Fruit fly (Drosophila melanogaster): ENCODE data around the gene Flacc.

Gene Flacc

DNA sequence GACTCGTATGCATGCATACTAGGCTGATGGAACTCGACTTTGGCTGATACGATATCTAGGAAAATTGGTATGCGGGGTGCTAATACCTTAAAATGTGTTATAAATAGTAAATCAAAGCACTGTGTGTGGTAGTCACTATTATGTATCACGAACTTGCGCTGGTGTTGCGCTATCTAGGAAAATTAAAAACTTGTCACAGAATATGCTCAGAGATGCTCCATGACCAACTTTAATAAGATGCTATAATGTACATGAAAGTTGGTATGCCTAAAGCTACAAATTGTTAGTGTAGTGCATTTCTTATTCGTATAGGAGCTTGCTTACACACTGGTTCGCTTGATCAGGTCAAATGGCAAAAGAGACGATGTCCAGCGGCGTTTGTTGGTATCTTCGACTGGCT lies 17.4 kb upstream of the Flacc start (continued):
- peak; percentile 53 for TF ChIP-seq phol (tag; optimal IDR thresholded peaks at IDR 0.05)
- no peak for TF ChIP-seq ttk (GFP tag; IDR thresholded peaks at IDR 0.05)
- no peak for TF ChIP-seq CG11398 (GFP tag; optimal IDR thresholded peaks at IDR 0.05)
- no peak for TF ChIP-seq CG14860 (GFP tag; IDR thresholded peaks at IDR 0.05; ENCODE audit: partially characterized antibody)
- no peak for TF ChIP-seq CG15269 (tag; optimal IDR thresholded peaks at IDR 0.05)
- TF ChIP-seq B-H2 (GFP tag; optimal IDR thresholded peaks at IDR 0.05), result no peak
- TF ChIP-seq CG14014 (GFP tag; IDR thresholded peaks at IDR 0.05), result no peak
- no peak for TF ChIP-seq CG34376 (GFP tag; optimal IDR thresholded peaks at IDR 0.05)
- no peak for TF ChIP-seq cato (GFP tag; optimal IDR thresholded peaks at IDR 0.05; ENCODE audit: borderline replicate concordance)
- TF ChIP-seq Ptx1 (GFP tag; IDR thresholded peaks at IDR 0.05), result 0 out of 2 replicates have a peak, but pooled peaks have one; percentile 7
- no peak for TF ChIP-seq slbo (GFP tag; IDR thresholded peaks at IDR 0.05)
- TF ChIP-seq CG8359 (GFP tag; optimal IDR thresholded peaks at IDR 0.05; ENCODE audit: borderline replicate concordance), result no peak
- TF ChIP-seq Bteb2 (GFP tag; optimal IDR thresholded peaks at IDR 0.05), result no peak
- no peak for TF ChIP-seq CG12744 (GFP tag; optimal IDR thresholded peaks at IDR 0.05)
- no peak for TF ChIP-seq bbx (GFP tag; IDR thresholded peaks at IDR 0.05; ENCODE audit: partially characterized antibody)
- TF ChIP-seq insv (GFP tag; optimal IDR thresholded peaks at IDR 0.05), result no peak
- TF ChIP-seq cad (GFP tag; optimal IDR thresholded peaks at IDR 0.05), result no peak
- TF ChIP-seq eve (GFP tag; optimal IDR thresholded peaks at IDR 0.05), result peak in 1 of 2 experiments; percentile 66
- TF ChIP-seq CG10267 (tag; optimal IDR thresholded peaks at IDR 0.05), result peak; percentile 24
- no peak for TF ChIP-seq CG9437 (GFP tag; optimal IDR thresholded peaks at IDR 0.05)
- 0 out of 3 replicates have a peak, but pooled peaks have one; percentile 12 for TF ChIP-seq dysf (GFP tag; IDR thresholded peaks at IDR 0.05)
- peak; percentile 38 for TF ChIP-seq Blimp-1 (GFP tag; optimal IDR thresholded peaks at IDR 0.05)
- peak; percentile 17 for TF ChIP-seq CG4820 (GFP tag; optimal IDR thresholded peaks at IDR 0.05)
- TF ChIP-seq Doc2 (GFP tag; IDR thresholded peaks at IDR 0.05), result no peak
- no peak for TF ChIP-seq CG6854 (GFP tag; optimal IDR thresholded peaks at IDR 0.05)
- TF ChIP-seq Stat92E (GFP tag; optimal IDR thresholded peaks at IDR 0.05), result no peak
- no peak for TF ChIP-seq wor (GFP tag; IDR thresholded peaks at IDR 0.05)
- TF ChIP-seq CG4360 (GFP tag; IDR thresholded peaks at IDR 0.05), result no peak
- no peak for TF ChIP-seq CG12071 (GFP tag; optimal IDR thresholded peaks at IDR 0.05)
- no peak for TF ChIP-seq CG11560 (tag; IDR thresholded peaks at IDR 0.05)
- TF ChIP-seq D (optimal IDR thresholded peaks at IDR 0.05), result no peak
- TF ChIP-seq D (GFP tag; optimal IDR thresholded peaks at IDR 0.05), result peak; percentile 16
- TF ChIP-seq trem (tag; optimal IDR thresholded peaks at IDR 0.05), result peak; percentile 8
- TF ChIP-seq inv (GFP tag; IDR thresholded peaks at IDR 0.05; ENCODE audit: partially characterized antibody), result no peak
- peak; percentile 26 for TF ChIP-seq CG12391 (tag; optimal IDR thresholded peaks at IDR 0.05)
- TF ChIP-seq Chrac-16 (GFP tag; optimal IDR thresholded peaks at IDR 0.05), result no peak
- no peak for TF ChIP-seq prd (optimal IDR thresholded peaks at IDR 0.05)
- TF ChIP-seq prd (GFP tag; IDR thresholded peaks at IDR 0.05), result no peak
- TF ChIP-seq CG18476 (GFP tag; optimal IDR thresholded peaks at IDR 0.05), result no peak
- TF ChIP-seq H15 (GFP tag; IDR thresholded peaks at IDR 0.05), result no peak
- TF ChIP-seq YL-1 (GFP tag; optimal IDR thresholded peaks at IDR 0.05), result no peak
- TF ChIP-seq Ssrp (tag; optimal IDR thresholded peaks at IDR 0.05), result peak; percentile 20
- no peak for TF ChIP-seq sna (GFP tag; IDR thresholded peaks at IDR 0.05; ENCODE audit: partially characterized antibody)
- no peak for TF ChIP-seq Drgx (GFP tag; IDR thresholded peaks at IDR 0.05)
- TF ChIP-seq CG7839 (tag; optimal IDR thresholded peaks at IDR 0.05), result peak; percentile 40
- TF ChIP-seq Lpt (GFP tag; optimal IDR thresholded peaks at IDR 0.05), result no peak
- no peak for TF ChIP-seq Hmr (GFP tag; optimal IDR thresholded peaks at IDR 0.05)
- no peak for TF ChIP-seq gsb-n (tag; optimal IDR thresholded peaks at IDR 0.05)
- TF ChIP-seq hkb (optimal IDR thresholded peaks at IDR 0.05), result no peak
- TF ChIP-seq hkb (GFP tag; IDR thresholded peaks at IDR 0.05), result no peak
- no peak for TF ChIP-seq corto (GFP tag; optimal IDR thresholded peaks at IDR 0.05)
- TF ChIP-seq mirr (GFP tag; optimal IDR thresholded peaks at IDR 0.05), result no peak
